Worm (Caenorhabditis elegans) whole organism, late embryonic: ENCODE results near the gene F56D6.13.
"Not testable (repeated sequence)": the region's sequence is repeated elsewhere in the genome, so short reads cannot be mapped to it uniquely, and the experiment has no call there.

Experiments
- K02D7.2 ChIP-seq: sonication (generic microtip); optimal IDR thresholded peaks from 2 replicates; lab custom pipeline; 2017; ENCODE audit warnings: mild to moderate bottlenecking, missing genetic modification characterization, missing compliant biosample characterization
- ceh-24 ChIP-seq: sonication (generic microtip); optimal IDR thresholded peaks from 2 replicates; lab custom pipeline; 2016; ENCODE audit warnings: mild to moderate bottlenecking, missing genetic modification characterization, missing compliant biosample characterization
- hlh-30 ChIP-seq: sonication (generic microtip); optimal IDR thresholded peaks from 2 replicates; lab custom pipeline; 2017; ENCODE audit warnings: antibody characterized with exemption, missing genetic modification characterization, missing compliant biosample characterization; ENCODE audit not compliant: insufficient read depth
- nhr-11 ChIP-seq: fragments of 150-350 bp; optimal IDR thresholded peaks from 2 replicates; lab custom pipeline; 2014; ENCODE audit warnings: missing biosample characterization, missing genetic modification characterization
- tbx-2 ChIP-seq: sonication (generic microtip); optimal IDR thresholded peaks from 2 replicates; lab custom pipeline; 2016; ENCODE audit warnings: missing genetic modification characterization, missing compliant biosample characterization
- zip-5 ChIP-seq: sonication (generic microtip); optimal IDR thresholded peaks from 2 replicates; lab custom pipeline; 2016; ENCODE audit warnings: missing genetic modification characterization, missing compliant biosample characterization

- TF ChIP-seq tbx-2 (tag; lab: Kevin White, UChicago); zip-5 (tag; lab: Kevin White, UChicago); ceh-24; K02D7.2 (tag; lab: Kevin White, UChicago); nhr-11 (tag; lab: Kevin White, UChicago); hlh-30 (tag; lab: Kevin White, UChicago): not testable (repeated sequence)
These were observed 2.6 kb downstream of the F56D6.13 start, which contains the start of gene F56D6.18 for ce11 chrIV:3911848-3912247.
